Worm (Caenorhabditis elegans): Measurements from ENCODE around the gene C15B12.1.
A peak's percentile ranks its signal among the peaks of the same experiment; 100 is the strongest.

C15B12.1 gene

ce11 chrX:6517025-6517770, 40.6 kb downstream of the C15B12.1 start (continued):
- TF ChIP-seq nhr-237 (tag; optimal IDR thresholded peaks at IDR 0.05), result no peak
- peak; percentile 50 for TF ChIP-seq pqm-1 (tag; optimal IDR thresholded peaks at IDR 0.05)
- no peak for TF ChIP-seq D1046.2 (GFP tag; IDR thresholded peaks at IDR 0.05)
- TF ChIP-seq mep-1 (tag; optimal IDR thresholded peaks at IDR 0.05), result peak; percentile 59

ce11 chrX:6518537-6518936, 41.9 kb downstream of the C15B12.1 start, which contains the start of gene ets-4:
Gene ets-4 (plus strand): TSS chrX:6518883.
- TF ChIP-seq dve-1 (tag; optimal IDR thresholded peaks at IDR 0.05; ENCODE audit: insufficient read depth) (peak; percentile 86), F44E2.7 (GFP tag; IDR thresholded peaks at IDR 0.05) (no peak), daf-16 (GFP tag; optimal IDR thresholded peaks at IDR 0.05) (peak in 1 of 2 experiments; percentile 68), daf-16 (tag; optimal IDR thresholded peaks at IDR 0.05) (peak; percentile 92), sdz-12 (GFP tag; optimal IDR thresholded peaks at IDR 0.05) (no peak), unc-39 (tag; optimal IDR thresholded peaks at IDR 0.05) (no peak), vab-7 (GFP tag; IDR thresholded peaks at IDR 0.05) (no peak), spr-1 (tag; optimal IDR thresholded peaks at IDR 0.05) (no peak), nhr-6 (tag; optimal IDR thresholded peaks at IDR 0.05) (peak; percentile 13), nhr-237 (tag; optimal IDR thresholded peaks at IDR 0.05) (no peak), ztf-11 (tag; optimal IDR thresholded peaks at IDR 0.05) (no peak), dmd-8 (GFP tag; IDR thresholded peaks at IDR 0.05) (no peak), fkh-10 (GFP tag; optimal IDR thresholded peaks at IDR 0.05) (no peak), ceh-32 (tag; optimal IDR thresholded peaks at IDR 0.05; ENCODE audit: poor library complexity) (no peak), php-3 (GFP tag; IDR thresholded peaks at IDR 0.05) (peak; percentile 98), saeg-2 (GFP tag; IDR thresholded peaks at IDR 0.05) (0 out of 2 replicates have a peak, but pooled peaks have one; percentile 55), Y105C5A.15 (GFP tag; IDR thresholded peaks at IDR 0.05) (no peak), T20F7.1 (GFP tag; optimal IDR thresholded peaks at IDR 0.05) (peak; percentile 17), Y48G9A.11 (GFP tag; IDR thresholded peaks at IDR 0.05) (no peak), snpc-4 (tag; optimal IDR thresholded peaks at IDR 0.05) (no peak), zfp-2 (tag; optimal IDR thresholded peaks at IDR 0.05) (no peak), ZK546.5 (tag; optimal IDR thresholded peaks at IDR 0.05) (no peak), ctbp-1 (GFP tag; IDR thresholded peaks at IDR 0.05) (no peak), mes-2 (tag; optimal IDR thresholded peaks at IDR 0.05; ENCODE audit: poor library complexity, severe bottlenecking) (peak; percentile 52), ceh-82 (tag; optimal IDR thresholded peaks at IDR 0.05) (no peak), tra-1 (GFP tag; IDR thresholded peaks at IDR 0.05) (peak; percentile 85), mxl-3 (GFP tag; optimal IDR thresholded peaks at IDR 0.05) (peak; percentile 19), cey-2 (tag; optimal IDR thresholded peaks at IDR 0.05; ENCODE audit: borderline replicate concordance, insufficient read depth) (no peak), dpl-1 (GFP tag; optimal IDR thresholded peaks at IDR 0.05) (no peak), nhr-11 (tag; optimal IDR thresholded peaks at IDR 0.05) (no peak), nhr-28 (tag; optimal IDR thresholded peaks at IDR 0.05) (peak; percentile 86), nhr-102 (tag; optimal IDR thresholded peaks at IDR 0.05) (peak; percentile 86), nhr-48 (tag; optimal IDR thresholded peaks at IDR 0.05) (peak; percentile 57), F49E8.2 (tag; optimal IDR thresholded peaks at IDR 0.05; ENCODE audit: borderline replicate concordance) (no peak), Y75B8A.6 (GFP tag; IDR thresholded peaks at IDR 0.05) (no peak), lir-3 (tag; optimal IDR thresholded peaks at IDR 0.05) (no peak), mep-1 (tag; optimal IDR thresholded peaks at IDR 0.05) (peak; percentile 33), lsy-2 (tag; optimal IDR thresholded peaks at IDR 0.05) (peak in 1 of 2 experiments; percentile 26), fos-1 (tag; optimal IDR thresholded peaks at IDR 0.05) (no peak), F26F4.8 (GFP tag; conservative IDR thresholded peaks at IDR 0.05) (no peak), hlh-11 (tag; optimal IDR thresholded peaks at IDR 0.05) (peak; percentile 94), zip-2 (tag; optimal IDR thresholded peaks at IDR 0.05) (no peak), T26A8.4 (GFP tag; IDR thresholded peaks at IDR 0.05) (0 out of 2 replicates have a peak, but pooled peaks have one; percentile 31), lin-13 (GFP tag; optimal IDR thresholded peaks at IDR 0.05) (peak; percentile 9), unc-130 (GFP tag; optimal IDR thresholded peaks at IDR 0.05) (no peak), spr-3 (GFP tag; optimal IDR thresholded peaks at IDR 0.05) (no peak), lin-38 (GFP tag; IDR thresholded peaks at IDR 0.05) (no peak)
